Worm (Caenorhabditis elegans): Measurements from ENCODE around the gene gst-42.

ce11 chrX:11693092-11693491, 34.6 kb downstream of the gst-42 start, which contains the start of gene smcl-1:
- TF ChIP-seq him-1 (tag; optimal IDR thresholded peaks at IDR 0.05): no peak
- TF ChIP-seq dao-5 (tag; optimal IDR thresholded peaks at IDR 0.05): no peak
